Fruit fly (Drosophila melanogaster): ENCODE measurements around the gene MYPT-75D.

MYPT-75D gene

dm6 chr3L:18653737-18654136 lies 28.0 kb downstream of the MYPT-75D start:
- TF ChIP-seq br (GFP tag; optimal IDR thresholded peaks at IDR 0.05) = no peak
- no peak for TF ChIP-seq pan (optimal IDR thresholded peaks at IDR 0.05)
- no peak for TF ChIP-seq Dif (GFP tag; optimal IDR thresholded peaks at IDR 0.05; ENCODE audit: partially characterized antibody)
- no peak for TF ChIP-seq ey (GFP tag; optimal IDR thresholded peaks at IDR 0.05)
- no peak for TF ChIP-seq Myc (optimal IDR thresholded peaks at IDR 0.05)
- no peak for TF ChIP-seq Vsx2 (GFP tag; optimal IDR thresholded peaks at IDR 0.05; ENCODE audit: partially characterized antibody)
- no peak for TF ChIP-seq dl (GFP tag; optimal IDR thresholded peaks at IDR 0.05; ENCODE audit: insufficient read depth in 1 of 2, partially characterized antibody in 2 of 2)
- no peak for TF ChIP-seq HLH106 (tag; optimal IDR thresholded peaks at IDR 0.05)
- TF ChIP-seq CG32264 (GFP tag; optimal IDR thresholded peaks at IDR 0.05) = no peak
- TF ChIP-seq woc (GFP tag; optimal IDR thresholded peaks at IDR 0.05) = no peak
- TF ChIP-seq Abd-B (GFP tag; optimal IDR thresholded peaks at IDR 0.05) = no peak
- TF ChIP-seq sv (GFP tag; optimal IDR thresholded peaks at IDR 0.05) = no peak
- no peak for TF ChIP-seq foxo (GFP tag; optimal IDR thresholded peaks at IDR 0.05)
- TF ChIP-seq dmrt93B (GFP tag; optimal IDR thresholded peaks at IDR 0.05) = no peak
- TF ChIP-seq OdsH (GFP tag; optimal IDR thresholded peaks at IDR 0.05) = no peak
- TF ChIP-seq Mio (GFP tag; optimal IDR thresholded peaks at IDR 0.05) = no peak
- no peak for TF ChIP-seq rgr (GFP tag; optimal IDR thresholded peaks at IDR 0.05)
- no peak for TF ChIP-seq fru (GFP tag; optimal IDR thresholded peaks at IDR 0.05)
- TF ChIP-seq Hr83 (GFP tag; optimal IDR thresholded peaks at IDR 0.05; ENCODE audit: poor library complexity, severe bottlenecking) = no peak
- TF ChIP-seq sage (GFP tag; optimal IDR thresholded peaks at IDR 0.05) = no peak

dm6 chr3L:18665594-18665993 lies 39.8 kb downstream of the MYPT-75D start:
- peak; percentile 92 for TF ChIP-seq Dfd (GFP tag; optimal IDR thresholded peaks at IDR 0.05)
- TF ChIP-seq dsf (GFP tag; optimal IDR thresholded peaks at IDR 0.05; ENCODE audit: borderline replicate concordance) = no peak
- TF ChIP-seq Dif (GFP tag; optimal IDR thresholded peaks at IDR 0.05; ENCODE audit: partially characterized antibody) = no peak

dm6 chr3L:18667115-18667514 lies 41.4 kb downstream of the MYPT-75D start, which contains the start of gene CG42495:
TSS of gene CG42495 (plus strand) at chr3L:18667361.
- TF ChIP-seq fru (GFP tag; optimal IDR thresholded peaks at IDR 0.05) (peak; percentile 100), Hr83 (GFP tag; optimal IDR thresholded peaks at IDR 0.05; ENCODE audit: poor library complexity, severe bottlenecking) (peak; percentile 21), HLH106 (tag; optimal IDR thresholded peaks at IDR 0.05) (no peak), Dif (GFP tag; optimal IDR thresholded peaks at IDR 0.05; ENCODE audit: partially characterized antibody) (no peak), Myc (optimal IDR thresholded peaks at IDR 0.05) (peak; percentile 71), Rel (GFP tag; optimal IDR thresholded peaks at IDR 0.05) (no peak), Rel (tag; optimal IDR thresholded peaks at IDR 0.05) (peak; percentile 5)

- no peak for TF ChIP-seq sv (GFP tag; optimal IDR thresholded peaks at IDR 0.05)
- no peak for TF ChIP-seq Hr78 (GFP tag; optimal IDR thresholded peaks at IDR 0.05)
- no peak for TF ChIP-seq Hr83 (GFP tag; optimal IDR thresholded peaks at IDR 0.05; ENCODE audit: poor library complexity, severe bottlenecking)
Measured at dm6 chr3L:18669874-18670273, 44.1 kb downstream of the MYPT-75D start.

dm6 chr3L:18672203-18672602 lies 46.4 kb downstream of the MYPT-75D start:
- TF ChIP-seq Dfd (GFP tag; optimal IDR thresholded peaks at IDR 0.05) (no peak), brk (GFP tag; optimal IDR thresholded peaks at IDR 0.05) (peak; percentile 8), br (GFP tag; optimal IDR thresholded peaks at IDR 0.05) (peak; percentile 76), lola (GFP tag; optimal IDR thresholded peaks at IDR 0.05) (no peak), Hnf4 (GFP tag; optimal IDR thresholded peaks at IDR 0.05) (no peak), woc (GFP tag; optimal IDR thresholded peaks at IDR 0.05) (peak; percentile 5), tai (GFP tag; optimal IDR thresholded peaks at IDR 0.05) (no peak), Vsx2 (GFP tag; optimal IDR thresholded peaks at IDR 0.05; ENCODE audit: partially characterized antibody) (no peak), OdsH (GFP tag; optimal IDR thresholded peaks at IDR 0.05) (peak; percentile 63), foxo (GFP tag; optimal IDR thresholded peaks at IDR 0.05) (peak in 1 of 2 experiments; percentile 73), usp (GFP tag; optimal IDR thresholded peaks at IDR 0.05) (no peak), sage (GFP tag; optimal IDR thresholded peaks at IDR 0.05) (no peak), Sp1 (GFP tag; optimal IDR thresholded peaks at IDR 0.05) (peak; percentile 52), Abd-B (GFP tag; optimal IDR thresholded peaks at IDR 0.05) (no peak), CrebA (GFP tag; optimal IDR thresholded peaks at IDR 0.05; ENCODE audit: borderline replicate concordance) (no peak), ey (GFP tag; optimal IDR thresholded peaks at IDR 0.05) (peak; percentile 53), Rel (GFP tag; optimal IDR thresholded peaks at IDR 0.05) (no peak), Rel (tag; optimal IDR thresholded peaks at IDR 0.05) (peak; percentile 60), h (GFP tag; optimal IDR thresholded peaks at IDR 0.05) (peak; percentile 75), Myc (optimal IDR thresholded peaks at IDR 0.05) (no peak), dsf (GFP tag; optimal IDR thresholded peaks at IDR 0.05; ENCODE audit: borderline replicate concordance) (no peak), CG9705 (GFP tag; optimal IDR thresholded peaks at IDR 0.05) (peak; percentile 41), pan (optimal IDR thresholded peaks at IDR 0.05) (no peak), CG32264 (GFP tag; optimal IDR thresholded peaks at IDR 0.05) (peak; percentile 25), fru (GFP tag; optimal IDR thresholded peaks at IDR 0.05) (peak; percentile 64), dl (GFP tag; optimal IDR thresholded peaks at IDR 0.05; ENCODE audit: insufficient read depth in 1 of 2, partially characterized antibody in 2 of 2) (no peak), GATAd (GFP tag; optimal IDR thresholded peaks at IDR 0.05) (no peak), rgr (GFP tag; optimal IDR thresholded peaks at IDR 0.05) (peak; percentile 77), psq (GFP tag; optimal IDR thresholded peaks at IDR 0.05) (peak; percentile 68), Dif (GFP tag; optimal IDR thresholded peaks at IDR 0.05; ENCODE audit: partially characterized antibody) (no peak), N (GFP tag; optimal IDR thresholded peaks at IDR 0.05) (no peak), Hr78 (GFP tag; optimal IDR thresholded peaks at IDR 0.05) (no peak), Hr83 (GFP tag; optimal IDR thresholded peaks at IDR 0.05; ENCODE audit: poor library complexity, severe bottlenecking) (peak; percentile 58), sv (GFP tag; optimal IDR thresholded peaks at IDR 0.05) (no peak), HLH106 (tag; optimal IDR thresholded peaks at IDR 0.05) (peak; percentile 40), dmrt93B (GFP tag; optimal IDR thresholded peaks at IDR 0.05) (no peak)
